Fruit fly (Drosophila melanogaster): Measurements from ENCODE around the gene CG9705.

dm6 chr3L:16752402-16753096 lies 27.4 kb upstream of the CG9705 start:
- TF ChIP-seq fru (optimal IDR thresholded peaks at IDR 0.05) (no peak), CG18476 (GFP tag; optimal IDR thresholded peaks at IDR 0.05) (no peak), zfh2 (GFP tag; optimal IDR thresholded peaks at IDR 0.05) (no peak), CG14441 (GFP tag; IDR thresholded peaks at IDR 0.05) (no peak), CG12299 (tag; optimal IDR thresholded peaks at IDR 0.05) (no peak), CG5245 (GFP tag; optimal IDR thresholded peaks at IDR 0.05) (no peak), CG8765 (GFP tag; IDR thresholded peaks at IDR 0.05) (no peak), lola (GFP tag; optimal IDR thresholded peaks at IDR 0.05) (no peak), mirr (GFP tag; optimal IDR thresholded peaks at IDR 0.05) (no peak), CG13624 (GFP tag; optimal IDR thresholded peaks at IDR 0.05) (no peak)

Data from whole organism, embryonic.